Worm (Caenorhabditis elegans): ENCODE results near the gene C01B9.1.

DNA sequence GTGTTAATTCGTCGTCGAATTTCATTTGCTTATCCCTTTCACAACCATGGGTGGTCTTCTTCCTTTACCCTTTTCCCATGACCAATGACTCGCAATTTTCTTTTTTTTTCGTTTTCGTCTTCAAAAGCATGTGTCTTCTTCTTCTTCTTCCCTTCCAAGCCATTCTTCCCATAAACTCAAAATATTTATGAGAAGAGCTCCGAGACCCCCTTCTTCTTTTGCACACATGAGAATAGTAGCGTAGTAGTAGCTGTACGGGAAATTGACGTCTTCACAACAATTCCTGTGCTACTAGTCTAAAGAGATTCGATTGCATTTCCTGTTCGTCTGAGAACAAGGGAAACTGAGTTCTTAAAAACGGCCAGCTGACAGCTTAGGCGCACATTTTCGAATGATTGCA is 41.0 kb downstream of the C01B9.1 start:
- no peak for TF ChIP-seq flt-1 (GFP tag; IDR thresholded peaks at IDR 0.05)
- TF ChIP-seq ref-1 (GFP tag; conservative IDR thresholded peaks at IDR 0.05): no peak
- TF ChIP-seq ztf-23 (GFP tag; IDR thresholded peaks at IDR 0.05): no peak
- TF ChIP-seq cog-1 (tag; optimal IDR thresholded peaks at IDR 0.05): no peak
- TF ChIP-seq tab-1 (GFP tag; IDR thresholded peaks at IDR 0.05): no peak
- no peak for TF ChIP-seq T22C8.4 (GFP tag; IDR thresholded peaks at IDR 0.05)
- no peak for TF ChIP-seq klf-2 (GFP tag; conservative IDR thresholded peaks at IDR 0.05)
- no peak for TF ChIP-seq ztf-29 (GFP tag; IDR thresholded peaks at IDR 0.05)

Measured in whole organism, midembryonic.